Worm (Caenorhabditis elegans) whole organism, L3 larva: ENCODE measurements around the gene tmed-1.

Source experiments
- aly-2 ChIP-seq: fragments of 150-350 bp; optimal IDR thresholded peaks from 2 replicates; lab custom pipeline; 2014; ENCODE audit warnings: missing biosample characterization, missing genetic modification characterization
- ama-1 ChIP-seq: fragments of 150-350 bp; optimal IDR thresholded peaks from 2 replicates; lab custom pipeline; 2018
- ceh-28 ChIP-seq: fragments of 150-350 bp; optimal IDR thresholded peaks from 2 replicates; lab custom pipeline; 2014; ENCODE audit warnings: missing biosample characterization, missing genetic modification reagents, missing genetic modification characterization
- ceh-82 ChIP-seq: fragments of 150-350 bp; optimal IDR thresholded peaks from 2 replicates; lab custom pipeline; 2014; ENCODE audit warnings: missing biosample characterization, missing genetic modification characterization
- ceh-9 ChIP-seq: sonication (generic microtip); optimal IDR thresholded peaks from 2 replicates; lab custom pipeline; 2018; ENCODE audit warnings: missing biosample characterization, missing genetic modification characterization
- egl-27 ChIP-seq: sonication (generic microtip); optimal IDR thresholded peaks from 4 replicates; lab custom pipeline; 2017; ENCODE audit warnings: missing biosample characterization, missing genetic modification reagents, missing genetic modification characterization
- egl-5 ChIP-seq: fragments of 150-350 bp; optimal IDR thresholded peaks from 2 replicates; lab custom pipeline; 2017; ENCODE audit warnings: missing biosample characterization, missing genetic modification reagents, missing genetic modification characterization, inconsistent platforms
- elt-1 ChIP-seq: fragments of 150-350 bp; optimal IDR thresholded peaks from 2 replicates; lab custom pipeline; 2014; ENCODE audit warnings: missing biosample characterization, missing genetic modification characterization
- elt-2 ChIP-seq: sonication (generic microtip); optimal IDR thresholded peaks from 2 replicates; lab custom pipeline; 2016; ENCODE audit warnings: missing genetic modification reagents, mild to moderate bottlenecking, missing genetic modification characterization, missing compliant biosample characterization
- elt-3 ChIP-seq, 3 experiments: fragments of 150-350 bp in 1 of 3; sonication (generic microtip) in 2 of 3; optimal IDR thresholded peaks; 2 replicates in 2 of 3; 4 replicates in 1 of 3; lab custom pipeline; 2014 to 2017; ENCODE audit warnings: missing biosample characterization in 3 of 3, missing genetic modification characterization in 3 of 3
- eor-1 ChIP-seq, 2 experiments: fragments of 150-350 bp; optimal IDR thresholded peaks; 2 replicates each; lab custom pipeline; 2014 to 2018; ENCODE audit warnings: missing biosample characterization in 2 of 2, missing genetic modification characterization in 2 of 2
- fkh-10 ChIP-seq: sonication (generic microtip); optimal IDR thresholded peaks from 2 replicates; lab custom pipeline; 2017; ENCODE audit warnings: missing biosample characterization, missing genetic modification reagents, missing genetic modification characterization
- fkh-2 ChIP-seq: fragments of 150-350 bp; optimal IDR thresholded peaks from 2 replicates; lab custom pipeline; 2014; ENCODE audit warnings: missing biosample characterization, missing genetic modification reagents, missing genetic modification characterization
- hmg-11 ChIP-seq: sonication (generic microtip); optimal IDR thresholded peaks from 2 replicates; lab custom pipeline; 2016; ENCODE audit warnings: missing genetic modification characterization, missing compliant biosample characterization
- jun-1 ChIP-seq: fragments of 150-350 bp; optimal IDR thresholded peaks from 2 replicates; lab custom pipeline; 2014; ENCODE audit warnings: missing biosample characterization, missing genetic modification reagents, missing genetic modification characterization
- lin-15B ChIP-seq: fragments of 150-350 bp; optimal IDR thresholded peaks from 2 replicates; lab custom pipeline; 2014; ENCODE audit warnings: missing biosample characterization, missing genetic modification characterization
- lin-39 ChIP-seq: fragments of 150-350 bp; optimal IDR thresholded peaks from 2 replicates; lab custom pipeline; 2018; ENCODE audit warnings: missing biosample characterization, missing genetic modification reagents, missing genetic modification characterization
- lsy-12 ChIP-seq: sonication (generic microtip); optimal IDR thresholded peaks from 2 replicates; lab custom pipeline; 2016; ENCODE audit warnings: mild to moderate bottlenecking, missing genetic modification characterization, missing compliant biosample characterization
- mdl-1 ChIP-seq: fragments of 150-350 bp; optimal IDR thresholded peaks from 2 replicates; lab custom pipeline; 2014; ENCODE audit warnings: missing biosample characterization, missing genetic modification characterization
- mml-1 ChIP-seq: fragments of 150-350 bp; sonication (generic microtip); optimal IDR thresholded peaks from 3 replicates; lab custom pipeline; 2014; ENCODE audit warnings: missing biosample characterization, missing genetic modification characterization
- nfya-1 ChIP-seq: sonication (generic microtip); optimal IDR thresholded peaks from 2 replicates; lab custom pipeline; 2017; ENCODE audit warnings: missing genetic modification characterization, mild to moderate bottlenecking, missing compliant biosample characterization, antibody characterized with exemption, moderate library complexity; ENCODE audit not compliant: insufficient read depth
- nhr-11 ChIP-seq: fragments of 150-350 bp; optimal IDR thresholded peaks from 2 replicates; lab custom pipeline; 2014; ENCODE audit warnings: missing biosample characterization, missing genetic modification characterization
- nhr-12 ChIP-seq: fragments of 150-350 bp; optimal IDR thresholded peaks from 2 replicates; lab custom pipeline; 2014; ENCODE audit warnings: missing biosample characterization, missing genetic modification characterization
- nhr-237 ChIP-seq: fragments of 150-350 bp; optimal IDR thresholded peaks from 2 replicates; lab custom pipeline; 2014; ENCODE audit warnings: missing biosample characterization, missing genetic modification characterization
- nhr-25 ChIP-seq: sonication (generic microtip); optimal IDR thresholded peaks from 2 replicates; lab custom pipeline; 2017; ENCODE audit warnings: missing biosample characterization, missing genetic modification characterization
- nhr-28 ChIP-seq: fragments of 150-350 bp; optimal IDR thresholded peaks from 2 replicates; lab custom pipeline; 2014; ENCODE audit warnings: missing biosample characterization, missing genetic modification characterization
- nhr-43 ChIP-seq: sonication (generic microtip); optimal IDR thresholded peaks from 2 replicates; lab custom pipeline; 2016; ENCODE audit warnings: mild to moderate bottlenecking, missing genetic modification characterization, missing compliant biosample characterization; ENCODE audit not compliant: poor library complexity, severe bottlenecking
- nhr-67 ChIP-seq: fragments of 150-350 bp; optimal IDR thresholded peaks from 2 replicates; lab custom pipeline; 2014; ENCODE audit warnings: missing biosample characterization, missing genetic modification characterization
- nhr-76 ChIP-seq: fragments of 150-350 bp; sonication (generic microtip); optimal IDR thresholded peaks from 5 replicates; lab custom pipeline; 2014; ENCODE audit warnings: missing biosample characterization, missing genetic modification characterization
- nhr-77 ChIP-seq: fragments of 150-350 bp; optimal IDR thresholded peaks from 2 replicates; lab custom pipeline; 2014; ENCODE audit warnings: missing biosample characterization, missing genetic modification characterization
- sea-2 ChIP-seq: fragments of 150-350 bp; sonication (generic microtip); optimal IDR thresholded peaks from 4 replicates; lab custom pipeline; 2014; ENCODE audit warnings: missing biosample characterization, missing genetic modification reagents, missing genetic modification characterization
- skn-1 ChIP-seq: fragments of 150-350 bp; optimal IDR thresholded peaks from 2 replicates; lab custom pipeline; 2014; ENCODE audit warnings: missing biosample characterization, missing genetic modification characterization
- tbx-2 ChIP-seq: sonication (generic microtip); optimal IDR thresholded peaks from 2 replicates; lab custom pipeline; 2016; ENCODE audit warnings: mild to moderate bottlenecking, missing genetic modification characterization, missing compliant biosample characterization
- unc-39 ChIP-seq: sonication (generic microtip); optimal IDR thresholded peaks from 4 replicates; lab custom pipeline; 2017; ENCODE audit warnings: missing biosample characterization, missing genetic modification characterization
- unc-62 ChIP-seq: fragments of 150-350 bp; sonication (generic microtip); optimal IDR thresholded peaks from 4 replicates; lab custom pipeline; 2014; ENCODE audit warnings: missing biosample characterization, missing genetic modification reagents, missing genetic modification characterization
- zag-1 ChIP-seq: fragments of 150-350 bp; optimal IDR thresholded peaks from 2 replicates; lab custom pipeline; 2014; ENCODE audit warnings: missing biosample characterization, missing genetic modification characterization
- ztf-11 ChIP-seq: fragments of 150-350 bp; optimal IDR thresholded peaks from 2 replicates; lab custom pipeline; 2014; ENCODE audit warnings: missing biosample characterization, missing genetic modification characterization
- ztf-4 ChIP-seq: fragments of 150-350 bp; optimal IDR thresholded peaks from 2 replicates; lab custom pipeline; 2014; ENCODE audit warnings: missing biosample characterization, missing genetic modification characterization

The tmed-1 gene

ce11 chrIV:12078112-12078812 lies at the start of gene tmed-1:
Gene tmed-1, minus strand, starts transcription at chrIV:12078162.
- TF ChIP-seq zag-1 (tag; lab: Kevin White, UChicago), result no peak
- no peak for TF ChIP-seq fkh-10 (GFP tag; lab: Kevin White, UChicago)
- TF ChIP-seq skn-1 (tag; lab: Kevin White, UChicago), result no peak
- no peak for TF ChIP-seq tbx-2
- no peak for TF ChIP-seq nhr-28 (tag; lab: Kevin White, UChicago)
- no peak for TF ChIP-seq unc-39
- TF ChIP-seq egl-27 (tag; lab: Kevin White, UChicago), result no peak
- TF ChIP-seq ztf-4 (tag; lab: Kevin White, UChicago), result no peak
- TF ChIP-seq jun-1, result no peak
- TF ChIP-seq elt-2 (tag; lab: Kevin White, UChicago), result no peak
- TF ChIP-seq, all 47 proteins: peak for 0

ce11 chrIV:12126740-12127472 lies 48.9 kb upstream of the tmed-1 start:
- TF ChIP-seq ztf-11 (tag; lab: Kevin White, UChicago) (no peak), fkh-10 (GFP tag; lab: Kevin White, UChicago) (peak; percentile 20), fkh-2 (no peak), lin-39 (tag; lab: Kevin White, UChicago) (peak; percentile 29), egl-27 (tag; lab: Kevin White, UChicago) (no peak), tbx-2 (no peak)

- TF ChIP-seq hmg-11 (no peak), egl-5 (tag; lab: Kevin White, UChicago) (no peak), unc-39 (no peak), mdl-1 (no peak), lin-15B (tag; lab: Kevin White, UChicago) (no peak), nhr-12 (no peak), nhr-67 (tag; lab: Kevin White, UChicago) (no peak), elt-2 (tag; lab: Kevin White, UChicago) (no peak), nhr-43 (tag; lab: Kevin White, UChicago) (no peak), nhr-28 (tag; lab: Kevin White, UChicago) (no peak), nhr-76 (no peak), lsy-12 (no peak), sea-2 (GFP tag; lab: Kevin White, UChicago) (no peak), elt-3 (tag; optimal IDR thresholded peaks at IDR 0.05; lab: Kevin White, UChicago) (no peak), fkh-2 (no peak), fkh-10 (GFP tag; lab: Kevin White, UChicago) (no peak), nhr-11 (tag; lab: Kevin White, UChicago) (no peak), ceh-28 (tag; lab: Kevin White, UChicago) (no peak), eor-1 (tag; optimal IDR thresholded peaks at IDR 0.05; lab: Kevin White, UChicago) (no peak)
Observed at ce11 chrIV:12124314-12125084, 46.5 kb upstream of the tmed-1 start, which contains the start of gene dhhc-6. Gene dhhc-6, plus strand, starts transcription at chrIV:12124952.

ce11 chrIV:12122874-12123664 lies 45.1 kb upstream of the tmed-1 start, which contains the start of gene aly-3:
Gene aly-3, plus strand, starts transcription at chrIV:12123282.
- TF ChIP-seq tbx-2 (no peak), nhr-11 (tag; lab: Kevin White, UChicago) (no peak), nhr-237 (no peak), zag-1 (tag; lab: Kevin White, UChicago) (no peak), ceh-82 (no peak), nhr-43 (tag; lab: Kevin White, UChicago) (no peak), nhr-12 (no peak), nhr-77 (no peak), unc-62 (GFP tag; lab: Kevin White, UChicago) (no peak), nhr-25 (tag; lab: Kevin White, UChicago) (no peak), fkh-10 (GFP tag; lab: Kevin White, UChicago) (no peak), mml-1 (tag; lab: Kevin White, UChicago) (no peak), egl-27 (tag; lab: Kevin White, UChicago) (no peak), eor-1 (tag; optimal IDR thresholded peaks at IDR 0.05; lab: Kevin White, UChicago) (no peak), lin-39 (tag; lab: Kevin White, UChicago) (peak; percentile 9), nhr-76 (no peak), aly-2 (tag; lab: Kevin White, UChicago) (no peak), ama-1 (lab: Kevin White, UChicago) (peak; percentile 15), elt-3 (tag; optimal IDR thresholded peaks at IDR 0.05; lab: Kevin White, UChicago) (no peak), nhr-28 (tag; lab: Kevin White, UChicago) (no peak), nfya-1 (tag; lab: Kevin White, UChicago) (peak; percentile 63), ceh-9 (tag; lab: Kevin White, UChicago) (no peak), fkh-2 (no peak), elt-1 (no peak), hmg-11 (peak; percentile 34), elt-2 (tag; lab: Kevin White, UChicago) (peak; percentile 4), lin-15B (tag; lab: Kevin White, UChicago) (peak; percentile 13), jun-1 (no peak), sea-2 (GFP tag; lab: Kevin White, UChicago) (no peak), ztf-4 (tag; lab: Kevin White, UChicago) (no peak)
